Worm (Caenorhabditis elegans) whole organism, L1 larva: ENCODE data around the gene C06A12.19.
A peak's percentile ranks its signal among the peaks of the same experiment; 100 is the strongest.

Experiments used
- Y116A8C.19 ChIP-seq: sonication (generic microtip); optimal IDR thresholded peaks from 2 replicates; lab custom pipeline; 2016; ENCODE audit warnings: missing compliant biosample characterization, missing genetic modification characterization, borderline replicate concordance
- ama-1 ChIP-seq: fragments of 150-350 bp; optimal IDR thresholded peaks from 2 replicates; lab custom pipeline; 2014
- blmp-1 ChIP-seq: fragments of 150-350 bp; optimal IDR thresholded peaks from 2 replicates; lab custom pipeline; 2014; ENCODE audit warnings: missing biosample characterization, missing genetic modification characterization
- ets-5 ChIP-seq: fragments of 200-800 bp; sonication (Bioruptor generic); IDR thresholded peaks from 2 replicates; pipeline ENCODE4 v1.3.6; 2022; ENCODE audit warnings: missing genetic modification characterization, missing compliant biosample characterization
- lin-13 ChIP-seq: fragments of 150-350 bp; optimal IDR thresholded peaks from 2 replicates; lab custom pipeline; 2014; ENCODE audit warnings: missing biosample characterization, missing genetic modification reagents, missing genetic modification characterization
- lin-15B ChIP-seq: fragments of 150-350 bp; sonication (generic microtip); optimal IDR thresholded peaks from 3 replicates; lab custom pipeline; 2014; ENCODE audit warnings: missing biosample characterization, missing genetic modification characterization
- lsy-2 ChIP-seq, 2 experiments: fragments of 150-350 bp; optimal IDR thresholded peaks; 2 replicates each; lab custom pipeline; 2014; ENCODE audit warnings: missing biosample characterization in 2 of 2, missing genetic modification characterization in 2 of 2
- nhr-19 ChIP-seq: fragments of 200-800 bp; sonication (Bioruptor generic); conservative IDR thresholded peaks from 2 replicates; pipeline ENCODE4 v1.3.6; 2022; ENCODE audit warnings: missing genetic modification characterization, missing compliant biosample characterization
- nhr-71 ChIP-seq: sonication (generic microtip); optimal IDR thresholded peaks from 2 replicates; lab custom pipeline; 2016; ENCODE audit warnings: mild to moderate bottlenecking, missing genetic modification characterization, moderate library complexity, missing compliant biosample characterization
- nhr-76 ChIP-seq: sonication (generic microtip); optimal IDR thresholded peaks from 2 replicates; lab custom pipeline; 2017; ENCODE audit warnings: missing biosample characterization, missing genetic modification characterization
- nhr-77 ChIP-seq: fragments of 150-350 bp; optimal IDR thresholded peaks from 2 replicates; lab custom pipeline; 2014; ENCODE audit warnings: missing biosample characterization, missing genetic modification characterization
- unc-62 ChIP-seq: fragments of 150-350 bp; optimal IDR thresholded peaks from 2 replicates; lab custom pipeline; 2014; ENCODE audit warnings: missing biosample characterization, missing genetic modification reagents, missing genetic modification characterization
- zag-1 ChIP-seq: fragments of 150-350 bp; optimal IDR thresholded peaks from 2 replicates; lab custom pipeline; 2014; ENCODE audit warnings: missing biosample characterization, missing genetic modification characterization

- TF ChIP-seq Y116A8C.19 (tag; lab: Kevin White, UChicago) (no peak), nhr-71 (peak; percentile 37), lin-15B (tag; lab: Kevin White, UChicago) (no peak), ets-5 (GFP tag; lab: Robert Waterston, UW) (no peak), unc-62 (no peak), lin-13 (GFP tag; lab: Kevin White, UChicago) (no peak), zag-1 (no peak), nhr-19 (no peak), nhr-76 (tag; lab: Kevin White, UChicago) (no peak), lsy-2 (tag; optimal IDR thresholded peaks at IDR 0.05; lab: Kevin White, UChicago) (no peak), blmp-1 (no peak), ama-1 (lab: Kevin White, UChicago) (no peak), nhr-77 (tag; lab: Kevin White, UChicago) (no peak)
Observed at ce11 chrIV:17441260-17441659, 1.4 kb upstream of the C06A12.19 start.
